Worm (Caenorhabditis elegans): ENCODE results near the gene dcn-1.

DNA sequence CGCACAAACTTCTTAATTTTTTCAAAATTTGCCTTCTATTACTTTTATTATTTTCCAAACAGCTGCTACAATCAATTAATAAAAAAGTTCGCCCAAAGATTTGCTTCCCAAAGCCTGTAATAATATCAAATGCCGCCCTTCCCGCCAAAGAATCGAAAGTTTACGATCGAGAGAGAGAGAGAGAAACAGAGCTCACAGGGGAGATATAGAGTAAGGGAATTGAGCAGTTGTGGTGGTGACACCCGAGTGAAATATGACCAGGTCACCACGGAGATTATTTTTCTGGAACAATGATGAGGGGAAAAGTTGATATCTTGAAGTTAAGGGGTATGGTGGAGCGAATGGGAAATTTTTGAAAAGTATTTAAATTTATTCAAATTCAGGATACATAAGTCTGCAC lies 46.2 kb downstream of the dcn-1 start:
- TF ChIP-seq ref-1 (GFP tag; conservative IDR thresholded peaks at IDR 0.05) (no peak), ztf-23 (GFP tag; IDR thresholded peaks at IDR 0.05) (no peak), med-1 (GFP tag; optimal IDR thresholded peaks at IDR 0.05; ENCODE audit: insufficient read depth) (no peak), tab-1 (GFP tag; IDR thresholded peaks at IDR 0.05) (no peak), T22C8.4 (GFP tag; IDR thresholded peaks at IDR 0.05) (no peak), klf-2 (GFP tag; conservative IDR thresholded peaks at IDR 0.05) (no peak), ztf-29 (GFP tag; IDR thresholded peaks at IDR 0.05) (no peak), flt-1 (GFP tag; IDR thresholded peaks at IDR 0.05) (no peak)

All from whole organism, midembryonic.